Fruit fly (Drosophila melanogaster) whole organism, adult: ENCODE results near the gene SelG.

Experiments
- CG14711 ChIP-seq: fragments of 200-800 bp; sonication (Bioruptor generic); optimal IDR thresholded peaks from 2 replicates; lab custom pipeline; 2018; ENCODE audit warnings: missing biosample characterization, mild to moderate bottlenecking, missing genetic modification characterization, moderate library complexity
- CG1620 ChIP-seq: fragments of 200-800 bp; sonication (Bioruptor generic); optimal IDR thresholded peaks from 2 replicates; lab custom pipeline; 2016; ENCODE audit warnings: missing biosample characterization, missing genetic modification characterization
- Clk ChIP-seq: fragments of 200-800 bp; sonication (Bioruptor generic); optimal IDR thresholded peaks from 2 replicates; lab custom pipeline; 2017; ENCODE audit warnings: missing biosample characterization, missing genetic modification characterization
- Crg-1 ChIP-seq: fragments of 200-800 bp; sonication (Bioruptor generic); optimal IDR thresholded peaks from 2 replicates; lab custom pipeline; 2016; ENCODE audit warnings: missing biosample characterization, missing genetic modification characterization
- cic ChIP-seq: fragments of 200-800 bp; sonication (Bioruptor generic); optimal IDR thresholded peaks from 2 replicates; lab custom pipeline; 2017; ENCODE audit warnings: missing biosample characterization, mild to moderate bottlenecking, missing genetic modification characterization, moderate library complexity
- kay ChIP-seq: fragments of 200-800 bp; sonication (Bioruptor generic); peaks from one replicate; lab custom pipeline; 2016; ENCODE audit warnings: missing biosample characterization, missing genetic modification characterization, borderline replicate concordance
- pad ChIP-seq: fragments of 200-800 bp; sonication (Bioruptor generic); optimal IDR thresholded peaks from 3 replicates; lab custom pipeline; 2017; ENCODE audit warnings: missing biosample characterization, missing genetic modification characterization, mild to moderate bottlenecking, moderate library complexity, missing genetic modification reagents

dm6 chrX:11895141-11895540 lies 8.1 kb downstream of the SelG start:
- TF ChIP-seq Crg-1 (GFP tag; lab: Kevin White, UChicago) (no peak), cic (GFP tag; lab: Kevin White, UChicago) (no peak), pad (GFP tag; lab: Kevin White, UChicago) (no peak), Clk (GFP tag; lab: Kevin White, UChicago) (no peak), CG14711 (tag; lab: Kevin White, UChicago) (no peak), kay (GFP tag; lab: Kevin White, UChicago) (no peak), CG1620 (GFP tag; lab: Kevin White, UChicago) (no peak)
